Fruit fly (Drosophila melanogaster): ENCODE data around the gene CG13042.

The CG13042 gene

dm6 chr3L:16328207-16328891 lies 20.1 kb upstream of the CG13042 start, which contains the start of gene CG13058 (continued):
- peak in 1 of 2 experiments; percentile 15 for TF ChIP-seq Eip74EF (GFP tag; optimal IDR thresholded peaks at IDR 0.05)
- no peak for TF ChIP-seq Elba2 (GFP tag; optimal IDR thresholded peaks at IDR 0.05)
- no peak for TF ChIP-seq Dll (GFP tag; IDR thresholded peaks at IDR 0.05; ENCODE audit: partially characterized antibody)
- TF ChIP-seq usp (GFP tag; optimal IDR thresholded peaks at IDR 0.05), result no peak
- TF ChIP-seq Nf-YC (tag; optimal IDR thresholded peaks at IDR 0.05), result no peak
- no peak for TF ChIP-seq salm (tag; optimal IDR thresholded peaks at IDR 0.05)
- TF ChIP-seq CG6689 (GFP tag; IDR thresholded peaks at IDR 0.05), result peak; percentile 40; the same call in 1 of the 2 replicates
- TF ChIP-seq sens (GFP tag), result peak; percentile 40
- TF ChIP-seq YL-1 (GFP tag; optimal IDR thresholded peaks at IDR 0.05), result no peak
- TF ChIP-seq Optix (GFP tag; IDR thresholded peaks at IDR 0.05), result peak; percentile 55; the same call in 1 of the 3 replicates
- TF ChIP-seq crc (GFP tag; optimal IDR thresholded peaks at IDR 0.05), result no peak
- TF ChIP-seq abd-A (tag; optimal IDR thresholded peaks at IDR 0.05), result no peak
- TF ChIP-seq CG3163 (GFP tag; optimal IDR thresholded peaks at IDR 0.05), result no peak
- TF ChIP-seq gro (GFP tag; optimal IDR thresholded peaks at IDR 0.05), result no peak
- TF ChIP-seq pfk (GFP tag; optimal IDR thresholded peaks at IDR 0.05), result no peak
- no peak for TF ChIP-seq Nf-YB (GFP tag; optimal IDR thresholded peaks at IDR 0.05)
- no peak for TF ChIP-seq ab (GFP tag; optimal IDR thresholded peaks at IDR 0.05)
- peak; percentile 36 for TF ChIP-seq CG13775 (GFP tag; optimal IDR thresholded peaks at IDR 0.05)
- no peak for TF ChIP-seq cato (GFP tag; optimal IDR thresholded peaks at IDR 0.05; ENCODE audit: borderline replicate concordance)
- no peak for TF ChIP-seq danr (GFP tag; IDR thresholded peaks at IDR 0.05)
- TF ChIP-seq chif (GFP tag; optimal IDR thresholded peaks at IDR 0.05), result peak; percentile 36 to 44
- TF ChIP-seq sr (GFP tag; IDR thresholded peaks at IDR 0.05), result no peak
- TF ChIP-seq CG7745 (tag; optimal IDR thresholded peaks at IDR 0.05), result no peak
- TF ChIP-seq NK7.1 (GFP tag; optimal IDR thresholded peaks at IDR 0.05), result no peak
- TF ChIP-seq Hr39 (optimal IDR thresholded peaks at IDR 0.05), result no peak
- no peak for TF ChIP-seq gsb-n (tag; optimal IDR thresholded peaks at IDR 0.05)
- peak; percentile 45 for TF ChIP-seq Ets65A (GFP tag)
- peak; percentile 53 for TF ChIP-seq Sox100B (GFP tag; optimal IDR thresholded peaks at IDR 0.05)
- TF ChIP-seq CG31441 (GFP tag; IDR thresholded peaks at IDR 0.05), result 0 out of 2 replicates have a peak, but pooled peaks have one; percentile 42
- no peak for TF ChIP-seq jigr1 (GFP tag; IDR thresholded peaks at IDR 0.05)
- no peak for TF ChIP-seq eve (GFP tag; optimal IDR thresholded peaks at IDR 0.05)
- TF ChIP-seq CG13424 (tag; optimal IDR thresholded peaks at IDR 0.05), result peak; percentile 84
- no peak for TF ChIP-seq ems (GFP tag; optimal IDR thresholded peaks at IDR 0.05)
- TF ChIP-seq org-1 (GFP tag; optimal IDR thresholded peaks at IDR 0.05), result peak; percentile 50
- peak; percentile 10 for TF ChIP-seq Bdp1 (GFP tag; optimal IDR thresholded peaks at IDR 0.05)
- no peak for TF ChIP-seq Gug (GFP tag; IDR thresholded peaks at IDR 0.05)
- no peak for TF ChIP-seq stc (GFP tag; IDR thresholded peaks at IDR 0.05)
- no peak for TF ChIP-seq sna (GFP tag; IDR thresholded peaks at IDR 0.05; ENCODE audit: partially characterized antibody)
- peak; percentile 9 for TF ChIP-seq CG7987 (GFP tag; optimal IDR thresholded peaks at IDR 0.05)
- TF ChIP-seq CG2678 (tag; optimal IDR thresholded peaks at IDR 0.05), result peak; percentile 78
- no peak for TF ChIP-seq CG13123 (GFP tag; optimal IDR thresholded peaks at IDR 0.05)
- TF ChIP-seq hb (GFP tag; IDR thresholded peaks at IDR 0.05; ENCODE audit: partially characterized antibody), result no peak
- no peak for TF ChIP-seq H15 (GFP tag; IDR thresholded peaks at IDR 0.05)
- no peak for TF ChIP-seq CG17568 (GFP tag; optimal IDR thresholded peaks at IDR 0.05)
- peak; percentile 59 for TF ChIP-seq CHES-1-like (GFP tag; optimal IDR thresholded peaks at IDR 0.05)
- TF ChIP-seq CG13287 (GFP tag; IDR thresholded peaks at IDR 0.05; ENCODE audit: partially characterized antibody), result no peak
- no peak for TF ChIP-seq Deaf1 (tag; optimal IDR thresholded peaks at IDR 0.05)
- no peak for TF ChIP-seq zf30C (GFP tag; optimal IDR thresholded peaks at IDR 0.05)
- TF ChIP-seq GATAe (GFP tag; conservative IDR thresholded peaks at IDR 0.05), result no peak
- peak; percentile 29 for TF ChIP-seq CG12155 (GFP tag; optimal IDR thresholded peaks at IDR 0.05)
- TF ChIP-seq CG8924 (tag; optimal IDR thresholded peaks at IDR 0.05), result peak; percentile 70
